Worm (Caenorhabditis elegans) whole organism, young adult: Measurements from ENCODE around the gene B0563.18.

Experiments
- dpl-1 ChIP-seq: fragments of 150-350 bp; optimal IDR thresholded peaks from 2 replicates; lab custom pipeline; 2014; ENCODE audit warnings: missing biosample characterization, missing genetic modification reagents, missing genetic modification characterization
- ekl-4 ChIP-seq: fragments of 200-800 bp; sonication (Bioruptor generic); IDR thresholded peaks from 2 replicates; pipeline ENCODE4 v1.3.6; 2022; ENCODE audit warnings: missing genetic modification reagents, missing genetic modification characterization, missing compliant biosample characterization
- ets-4 ChIP-seq: fragments of 200-800 bp; sonication (Bioruptor generic); optimal IDR thresholded peaks from 2 replicates; lab custom pipeline; 2018; ENCODE audit warnings: mild to moderate bottlenecking, missing genetic modification characterization, missing compliant biosample characterization
- lin-26 ChIP-seq: fragments of 200-800 bp; sonication (Bioruptor generic); IDR thresholded peaks from 2 replicates; pipeline ENCODE4 v1.3.6; 2022; ENCODE audit warnings: missing genetic modification reagents, missing genetic modification characterization, missing compliant biosample characterization
- mxl-1 ChIP-seq: sonication (generic microtip); optimal IDR thresholded peaks from 2 replicates; lab custom pipeline; 2016; ENCODE audit warnings: missing genetic modification characterization, missing compliant biosample characterization
- rpc-1 ChIP-seq, 2 experiments: fragments of 150-350 bp in 1 of 2; sonication (generic microtip) in 1 of 2; optimal IDR thresholded peaks; 2 replicates each; lab custom pipeline; 2014 to 2018; ENCODE audit warnings: missing biosample characterization in 1 of 2, missing genetic modification characterization in 1 of 2, missing genetic modification reagents in 1 of 2, missing genotype in 1 of 2
- unc-130 ChIP-seq: sonication (generic microtip); optimal IDR thresholded peaks from 2 replicates; lab custom pipeline; 2016; ENCODE audit warnings: missing genetic modification reagents, missing genetic modification characterization, missing compliant biosample characterization

DNA sequence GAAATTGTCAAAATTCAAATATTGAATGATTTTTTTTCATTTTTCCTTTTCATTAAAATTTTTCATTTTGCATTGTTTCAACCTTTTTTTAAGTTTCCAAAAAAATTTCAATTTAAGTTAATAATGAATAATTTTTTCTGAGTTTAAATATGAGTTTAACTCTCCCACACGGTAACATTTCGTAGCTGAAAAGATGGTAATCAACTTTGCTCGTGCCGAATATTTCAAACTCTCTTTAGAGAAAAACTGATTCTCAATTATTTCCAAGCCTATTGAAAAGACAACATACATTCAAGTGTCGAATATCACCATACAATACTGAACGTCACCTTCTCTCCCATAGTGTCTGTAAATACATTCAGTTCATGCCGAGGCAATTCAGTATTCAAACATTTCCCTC, 36.6 kb downstream of the B0563.18 start:
- TF ChIP-seq dpl-1 (GFP tag; lab: Kevin White, UChicago): no peak
- TF ChIP-seq rpc-1 (optimal IDR thresholded peaks at IDR 0.05; lab: Kevin White, UChicago): no peak
- TF ChIP-seq rpc-1 (tag; optimal IDR thresholded peaks at IDR 0.05; lab: Kevin White, UChicago): no peak
- no peak for TF ChIP-seq unc-130
- no peak for TF ChIP-seq mxl-1 (tag; lab: Kevin White, UChicago)
- no peak for TF ChIP-seq lin-26 (GFP tag; lab: Robert Waterston, UW)
- no peak for TF ChIP-seq ets-4 (GFP tag; lab: Kevin White, UChicago)
- no peak for TF ChIP-seq ekl-4
